Fruit fly (Drosophila melanogaster) S2 (cell line): ENCODE data around the gene Gfat2.

ENCODE experiments used
- CG8478 ChIP-seq: fragments of >200 bp; optimal IDR thresholded peaks from 2 replicates; lab custom pipeline; 2018
- CTCF ChIP-seq, 2 experiments: fragments of >200 bp; optimal IDR thresholded peaks; 2 replicates each; lab custom pipeline; 2018

dm6 chr3R:28323718-28324350 lies 15.7 kb downstream of the Gfat2 start:
- TF ChIP-seq CG8478 (lab: Kevin White, UChicago) (no peak), CTCF (optimal IDR thresholded peaks at IDR 0.05; lab: Kevin White, UChicago) (no peak)
